Worm (Caenorhabditis elegans): ENCODE results near the gene unc-104.

Gene unc-104

DNA sequence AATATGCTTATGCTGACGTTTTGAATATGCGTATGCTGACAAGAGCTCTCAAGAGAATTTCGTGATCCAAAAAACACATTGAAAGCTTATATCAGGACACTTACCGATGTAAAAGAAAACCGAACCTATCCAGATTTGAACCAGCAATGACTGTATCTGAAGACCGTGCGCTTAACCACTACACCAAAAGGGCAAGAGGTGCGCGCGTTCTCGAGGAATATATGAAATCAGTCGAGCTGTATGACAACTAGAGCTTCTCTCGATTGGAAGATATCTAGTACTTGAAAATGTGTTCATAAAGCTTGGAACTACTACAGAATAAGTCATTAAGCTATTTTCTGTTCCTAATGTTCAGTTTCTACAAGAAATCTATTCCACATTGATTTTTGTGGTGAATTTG, 11.8 kb upstream of the unc-104 start:
- TF ChIP-seq tbp1 (GFP tag; optimal IDR thresholded peaks at IDR 0.05) (peak; percentile 59), B0261.1 (tag; optimal IDR thresholded peaks at IDR 0.05) (peak; percentile 3)

DNA sequence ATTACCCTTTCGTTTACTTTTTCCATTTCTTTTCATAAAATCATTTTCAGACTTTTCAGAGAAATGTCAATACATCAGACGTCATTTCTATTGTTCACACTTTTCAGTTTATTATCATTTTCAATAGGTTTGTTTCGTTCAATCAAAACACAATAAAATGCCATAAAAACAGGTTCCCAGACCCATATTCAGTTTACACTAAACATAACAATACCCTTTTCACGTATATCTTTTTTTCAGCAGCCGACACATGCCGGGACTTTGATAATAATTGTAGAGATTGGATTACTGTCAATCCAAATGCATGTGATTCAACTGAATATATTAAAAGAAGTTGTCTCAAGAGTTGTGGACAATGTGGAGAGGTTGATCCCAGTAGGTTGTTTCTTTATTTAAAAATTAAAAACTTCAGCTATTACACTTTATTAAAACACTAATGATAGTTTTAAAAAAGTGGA, 4.9 kb upstream of the unc-104 start, which contains the start of gene C15F1.1:
Gene C15F1.1, plus strand, starts transcription at position 51 of the 458 bp plus-strand sequence.
- no peak for TF ChIP-seq ceh-58 (GFP tag; IDR thresholded peaks at IDR 0.05)
- no peak for TF ChIP-seq cebp-1 (GFP tag; IDR thresholded peaks at IDR 0.05)
- no peak for TF ChIP-seq cebp-1 (tag; optimal IDR thresholded peaks at IDR 0.05)
- no peak for TF ChIP-seq snpc-4 (GFP tag; optimal IDR thresholded peaks at IDR 0.05)
- peak in 2 of 4 experiments; percentile 32 to 56 for TF ChIP-seq snpc-4 (tag; optimal IDR thresholded peaks at IDR 0.05)
- no peak for TF ChIP-seq Y79H2A.3 (GFP tag; conservative IDR thresholded peaks at IDR 0.05)
- no peak for TF ChIP-seq nhr-27 (tag; optimal IDR thresholded peaks at IDR 0.05)
- TF ChIP-seq F49E8.2 (tag; optimal IDR thresholded peaks at IDR 0.05; ENCODE audit: insufficient read depth): no peak

DNA sequence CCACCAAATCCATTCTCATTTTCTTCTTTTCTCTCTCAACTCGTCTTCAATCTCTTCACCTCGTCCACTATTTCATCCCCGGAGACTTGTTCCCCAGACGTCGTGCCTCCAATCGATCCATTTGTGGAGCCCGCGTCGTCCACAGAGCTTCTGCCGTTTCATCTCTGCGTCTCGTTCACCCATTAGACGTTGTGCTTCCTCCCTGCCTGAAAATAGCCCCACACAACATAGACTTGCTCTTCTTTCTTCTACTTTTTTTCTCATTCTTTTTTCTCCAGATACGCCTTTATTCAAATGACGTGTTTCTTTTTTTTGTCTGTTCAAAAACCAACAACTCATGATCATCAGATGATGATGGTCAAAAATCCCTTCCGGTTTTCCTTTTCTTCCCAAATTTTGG, 1.8 kb upstream of the unc-104 start:
- TF ChIP-seq snpc-4 (GFP tag; optimal IDR thresholded peaks at IDR 0.05) (no peak), snpc-4 (tag; optimal IDR thresholded peaks at IDR 0.05) (peak in 1 of 4 experiments; percentile 9), lin-40 (tag; optimal IDR thresholded peaks at IDR 0.05) (peak; percentile 40), Y67H2A.10 (GFP tag; conservative IDR thresholded peaks at IDR 0.05) (no peak), K11D2.4 (GFP tag; IDR thresholded peaks at IDR 0.05) (0 out of 2 replicates have a peak, but pooled peaks have one; percentile 39), atf-7 (tag; optimal IDR thresholded peaks at IDR 0.05) (peak; percentile 20), attf-5 (GFP tag; optimal IDR thresholded peaks at IDR 0.05) (peak; percentile 6), ceh-27 (GFP tag; optimal IDR thresholded peaks at IDR 0.05) (peak; percentile 36), hmg-1.2 (GFP tag; IDR thresholded peaks at IDR 0.05) (peak; percentile 47; the same call in 1 of the 2 replicates), somi-1 (GFP tag; optimal IDR thresholded peaks at IDR 0.05) (no peak), lin-35 (GFP tag; optimal IDR thresholded peaks at IDR 0.05) (peak in 1 of 3 experiments; percentile 71), K12H6.12 (tag; optimal IDR thresholded peaks at IDR 0.05) (peak; percentile 64), Y79H2A.3 (GFP tag; conservative IDR thresholded peaks at IDR 0.05) (no peak)

DNA sequence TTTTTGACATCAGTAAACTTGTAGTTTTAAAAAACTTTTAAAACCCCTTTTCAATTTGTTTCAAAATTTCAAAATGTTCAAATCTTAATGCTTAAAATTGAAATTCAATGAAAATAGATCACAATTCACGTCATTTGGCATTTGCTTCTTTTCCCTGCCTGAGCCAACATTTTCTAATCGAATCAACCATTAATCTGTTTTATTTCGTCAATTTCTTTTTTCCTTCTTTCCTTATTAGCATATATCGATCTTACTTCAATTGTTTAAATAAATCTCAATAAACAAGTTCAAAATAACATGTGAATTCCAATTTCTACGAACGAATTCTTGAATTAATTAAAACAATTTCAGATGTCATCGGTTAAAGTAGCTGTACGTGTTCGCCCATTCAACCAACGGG, 796 bp downstream of the unc-104 start:
- TF ChIP-seq snpc-4 (GFP tag; optimal IDR thresholded peaks at IDR 0.05): no peak
- TF ChIP-seq snpc-4 (tag; optimal IDR thresholded peaks at IDR 0.05): no peak
- TF ChIP-seq madf-3 (GFP tag; IDR thresholded peaks at IDR 0.05): no peak
- TF ChIP-seq madf-8 (GFP tag; conservative IDR thresholded peaks at IDR 0.05): no peak
- TF ChIP-seq tlf-1 (GFP tag; optimal IDR thresholded peaks at IDR 0.05): no peak
- no peak for TF ChIP-seq ztf-22 (GFP tag; optimal IDR thresholded peaks at IDR 0.05)
- TF ChIP-seq T07F8.4 (tag; optimal IDR thresholded peaks at IDR 0.05): no peak
- TF ChIP-seq attf-6 (GFP tag; IDR thresholded peaks at IDR 0.05): no peak
- TF ChIP-seq ZK185.1 (tag; optimal IDR thresholded peaks at IDR 0.05; ENCODE audit: poor library complexity, severe bottlenecking): no peak
- no peak for TF ChIP-seq Y56A3A.18 (GFP tag; IDR thresholded peaks at IDR 0.05)
- no peak for TF ChIP-seq nhr-179 (tag; optimal IDR thresholded peaks at IDR 0.05)
- no peak for TF ChIP-seq lin-54 (GFP tag; optimal IDR thresholded peaks at IDR 0.05)
- TF ChIP-seq efl-1 (GFP tag; optimal IDR thresholded peaks at IDR 0.05): no peak
- no peak for TF ChIP-seq let-607 (tag; optimal IDR thresholded peaks at IDR 0.05)
- no peak for TF ChIP-seq mcd-1 (GFP tag; IDR thresholded peaks at IDR 0.05)
- no peak for TF ChIP-seq attf-3 (GFP tag; conservative IDR thresholded peaks at IDR 0.05)
- no peak for TF ChIP-seq bed-1 (GFP tag; IDR thresholded peaks at IDR 0.05)
- TF ChIP-seq hlh-12 (tag; optimal IDR thresholded peaks at IDR 0.05): no peak
- TF ChIP-seq lin-40 (tag; optimal IDR thresholded peaks at IDR 0.05): no peak
- TF ChIP-seq sea-2 (GFP tag; IDR thresholded peaks at IDR 0.05): no peak
